Worm (Caenorhabditis elegans): ENCODE results near the gene F20A1.4.

DNA sequence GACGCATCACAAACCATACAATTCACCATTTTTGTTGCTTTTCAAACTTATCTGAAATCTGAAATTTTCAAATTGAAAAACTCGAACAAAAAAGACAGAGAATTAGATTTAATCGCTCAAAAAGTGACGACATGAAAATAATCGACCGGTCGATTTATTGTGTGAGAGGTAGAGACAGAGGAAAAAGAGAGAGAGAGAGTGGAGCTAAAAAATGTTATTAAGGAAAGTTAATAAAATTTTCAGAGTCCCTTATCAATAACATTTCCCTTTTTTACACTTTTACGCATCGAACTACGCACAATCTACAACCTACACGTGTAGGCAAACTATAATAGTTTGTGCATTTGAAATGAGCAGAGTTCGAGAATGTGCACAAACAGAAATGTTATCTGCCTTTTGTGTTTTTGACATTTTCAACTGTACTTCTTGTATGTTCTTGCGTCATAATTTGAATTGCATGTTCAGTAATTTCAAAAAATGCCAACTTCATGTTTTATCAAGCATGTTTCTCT, 24.6 kb downstream of the F20A1.4 start, which contains the start of gene nhr-107:
- no peak for TF ChIP-seq nfya-1 (tag; optimal IDR thresholded peaks at IDR 0.05; ENCODE audit: insufficient read depth)
- no peak for TF ChIP-seq lin-39 (tag; optimal IDR thresholded peaks at IDR 0.05)
- TF ChIP-seq nhr-23 (tag; optimal IDR thresholded peaks at IDR 0.05) = no peak
- TF ChIP-seq skn-1 (tag; optimal IDR thresholded peaks at IDR 0.05) = no peak
- no peak for TF ChIP-seq ceh-82 (tag; optimal IDR thresholded peaks at IDR 0.05)
- no peak for TF ChIP-seq fkh-10 (GFP tag; optimal IDR thresholded peaks at IDR 0.05)

Measured in whole organism, L3 larva.